Worm (Caenorhabditis elegans) whole organism, early embryonic: Measurements from ENCODE around the gene Y113G7B.28.

Experiments used
- B0310.2 ChIP-seq: sonication (generic microtip); optimal IDR thresholded peaks from 2 replicates; lab custom pipeline; 2016; ENCODE audit warnings: mild to moderate bottlenecking, missing genetic modification characterization, missing compliant biosample characterization
- F13C5.2 ChIP-seq: sonication (generic microtip); optimal IDR thresholded peaks from 2 replicates; lab custom pipeline; 2017; ENCODE audit warnings: mild to moderate bottlenecking, missing genetic modification characterization, inconsistent platforms, missing compliant biosample characterization
- aly-1 ChIP-seq: sonication (generic microtip); optimal IDR thresholded peaks from 2 replicates; lab custom pipeline; 2016; ENCODE audit warnings: missing genetic modification characterization, missing compliant biosample characterization
- ama-1 ChIP-seq: fragments of 150-350 bp; optimal IDR thresholded peaks from 2 replicates; lab custom pipeline; 2014
- ceh-13 ChIP-seq: fragments of 200-800 bp; sonication (Bioruptor generic); optimal IDR thresholded peaks from 2 replicates; lab custom pipeline; 2018; ENCODE audit warnings: mild to moderate bottlenecking, missing genetic modification characterization, missing compliant biosample characterization
- ceh-36 ChIP-seq: sonication (generic microtip); optimal IDR thresholded peaks from 2 replicates; lab custom pipeline; 2016; ENCODE audit warnings: missing genetic modification characterization, inconsistent platforms, missing compliant biosample characterization
- ets-7 ChIP-seq: sonication (generic microtip); optimal IDR thresholded peaks from 2 replicates; lab custom pipeline; 2016; ENCODE audit warnings: missing genotype, missing genetic modification characterization, missing compliant biosample characterization
- flt-1 ChIP-seq: fragments of 200-800 bp; sonication (Bioruptor generic); IDR thresholded peaks from 2 replicates; pipeline ENCODE4 v1.3.6; 2022; ENCODE audit warnings: missing genetic modification characterization, missing compliant biosample characterization
- hmbx-1 ChIP-seq: sonication (generic microtip); optimal IDR thresholded peaks from 2 replicates; lab custom pipeline; 2016; ENCODE audit warnings: mild to moderate bottlenecking, missing genetic modification characterization, missing compliant biosample characterization
- hmg-4 ChIP-seq: fragments of 200-800 bp; sonication (Bioruptor generic); optimal IDR thresholded peaks from 2 replicates; lab custom pipeline; 2018; ENCODE audit warnings: mild to moderate bottlenecking, missing genetic modification characterization, missing compliant biosample characterization
- hnd-1 ChIP-seq: sonication (generic microtip); optimal IDR thresholded peaks from 2 replicates; lab custom pipeline; 2016; ENCODE audit warnings: missing genetic modification characterization, missing compliant biosample characterization
- scrt-1 ChIP-seq: fragments of 200-800 bp; sonication (Bioruptor generic); IDR thresholded peaks from 2 replicates; pipeline ENCODE4 v1.3.6; 2022; ENCODE audit warnings: missing genetic modification characterization, missing compliant biosample characterization
- tbx-11 ChIP-seq: fragments of 200-800 bp; sonication (Bioruptor generic); IDR thresholded peaks from 2 replicates; pipeline ENCODE4 v1.3.6; 2022; ENCODE audit warnings: missing genetic modification characterization, missing compliant biosample characterization
- tra-4 ChIP-seq: sonication (generic microtip); optimal IDR thresholded peaks from 2 replicates; lab custom pipeline; 2017; ENCODE audit warnings: missing genetic modification characterization, missing compliant biosample characterization

DNA sequence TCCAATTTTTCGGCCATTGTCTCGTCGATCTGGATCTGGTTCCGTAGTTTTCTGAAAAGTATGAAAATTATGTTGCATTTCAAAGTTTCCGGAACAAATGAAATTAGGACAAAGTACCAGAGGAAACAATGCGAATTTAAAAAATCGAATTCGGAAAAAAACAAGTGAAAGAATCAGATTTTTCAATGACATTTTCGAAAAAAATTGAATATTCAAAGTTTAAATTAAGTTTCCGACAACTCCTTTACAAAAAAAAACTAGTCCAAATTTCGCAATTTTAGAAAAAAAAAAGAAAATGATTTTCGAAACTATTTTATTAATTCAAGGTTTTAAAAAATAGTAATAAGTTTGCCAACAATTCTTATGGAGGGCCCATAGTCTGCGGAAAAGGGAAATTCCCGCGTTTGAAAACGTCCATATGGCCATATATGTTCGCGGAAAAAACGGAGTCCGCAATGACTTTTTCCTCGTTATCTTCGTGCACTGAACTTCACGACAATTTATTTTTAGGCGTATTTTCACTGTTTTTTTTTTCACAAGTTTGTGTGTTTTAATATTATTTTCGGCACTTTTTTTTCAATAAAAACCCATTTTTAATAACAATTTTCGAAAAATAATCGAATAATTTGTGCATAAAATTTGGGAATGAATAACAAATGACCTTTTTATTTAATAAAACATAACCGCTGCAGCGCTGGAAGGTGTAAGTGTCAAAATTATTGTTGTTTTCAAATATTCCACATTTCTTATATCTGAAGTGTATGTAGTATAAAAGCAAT is 3.5 kb upstream of the Y113G7B.28 start, which contains the start of the genes fbxa-115 and Y113G7B.27:
- TF ChIP-seq flt-1 (GFP tag; lab: Robert Waterston, UW): no peak
- TF ChIP-seq B0310.2 (tag; lab: Kevin White, UChicago): no peak
- no peak for TF ChIP-seq hmg-4
- no peak for TF ChIP-seq ceh-36 (tag; lab: Kevin White, UChicago)
- no peak for TF ChIP-seq ama-1 (lab: Kevin White, UChicago)
- TF ChIP-seq ets-7 (tag; lab: Kevin White, UChicago): no peak
- no peak for TF ChIP-seq hmbx-1 (tag; lab: Kevin White, UChicago)
- no peak for TF ChIP-seq ceh-13 (GFP tag; lab: Kevin White, UChicago)
- no peak for TF ChIP-seq hnd-1 (tag; lab: Kevin White, UChicago)
- TF ChIP-seq scrt-1 (GFP tag; lab: Robert Waterston, UW): no peak
- no peak for TF ChIP-seq tra-4
- no peak for TF ChIP-seq tbx-11 (GFP tag; lab: Robert Waterston, UW)
- no peak for TF ChIP-seq aly-1 (tag; lab: Kevin White, UChicago)
- no peak for TF ChIP-seq F13C5.2 (tag; lab: Kevin White, UChicago)
